Fruit fly (Drosophila melanogaster): ENCODE measurements around the gene Ranbp21.

Ranbp21 gene

DNA sequence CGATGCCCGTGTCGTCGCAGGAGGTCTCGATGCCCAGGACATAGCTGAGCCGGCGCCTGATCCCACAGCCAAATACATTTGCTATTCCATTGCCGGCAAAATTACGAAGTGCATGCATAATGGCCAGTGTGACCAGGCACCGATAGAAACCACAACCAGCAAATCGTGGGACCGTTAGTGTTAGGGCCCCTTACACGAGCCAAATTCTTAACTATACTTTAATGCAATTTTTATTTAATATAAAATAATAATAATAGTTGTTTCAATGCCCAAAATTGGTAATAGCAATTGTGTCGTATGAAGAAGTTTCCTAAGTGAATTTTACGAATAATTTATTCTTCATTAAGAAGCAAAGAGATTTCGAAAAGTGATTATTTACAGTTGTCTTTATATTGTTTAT lies 49.5 kb upstream of the Ranbp21 start, which contains the start of gene Tcs4 (continued):
- TF ChIP-seq zen (tag; optimal IDR thresholded peaks at IDR 0.05) (peak; percentile 22), CG16779 (GFP tag; IDR thresholded peaks at IDR 0.05) (no peak), Deaf1 (tag; optimal IDR thresholded peaks at IDR 0.05) (no peak), CG13775 (GFP tag; optimal IDR thresholded peaks at IDR 0.05) (peak; percentile 22), ATbp (GFP tag; optimal IDR thresholded peaks at IDR 0.05) (no peak), Scr (GFP tag; IDR thresholded peaks at IDR 0.05; ENCODE audit: partially characterized antibody) (peak; percentile 59), peb (GFP tag; IDR thresholded peaks at IDR 0.05) (no peak), CG10959 (GFP tag; IDR thresholded peaks at IDR 0.05) (no peak), lbe (GFP tag; optimal IDR thresholded peaks at IDR 0.05) (peak; percentile 1), Blimp-1 (GFP tag; optimal IDR thresholded peaks at IDR 0.05) (no peak), mld (GFP tag; IDR thresholded peaks at IDR 0.05; ENCODE audit: partially characterized antibody) (no peak), CG15479 (GFP tag; optimal IDR thresholded peaks at IDR 0.05) (no peak), slou (GFP tag; optimal IDR thresholded peaks at IDR 0.05) (no peak), Opbp (GFP tag; IDR thresholded peaks at IDR 0.05; ENCODE audit: partially characterized antibody) (peak; percentile 58; the same call in 2 of the 3 replicates), CG31441 (GFP tag; IDR thresholded peaks at IDR 0.05) (0 out of 2 replicates have a peak, but pooled peaks have one; percentile 22), BEAF-32 (GFP tag; optimal IDR thresholded peaks at IDR 0.05) (peak; percentile 8), pzg (GFP tag; optimal IDR thresholded peaks at IDR 0.05) (peak; percentile 43), CG18599 (GFP tag; optimal IDR thresholded peaks at IDR 0.05) (no peak), Xbp1 (GFP tag; optimal IDR thresholded peaks at IDR 0.05) (peak; percentile 42), eve (GFP tag; optimal IDR thresholded peaks at IDR 0.05) (no peak), HLH4C (GFP tag; IDR thresholded peaks at IDR 0.05; ENCODE audit: partially characterized antibody) (peak; percentile 48; the same call in 2 of the 3 replicates), Lhr (GFP tag; optimal IDR thresholded peaks at IDR 0.05) (no peak), CG16813 (GFP tag; IDR thresholded peaks at IDR 0.05; ENCODE audit: partially characterized antibody) (peak; percentile 42; the same call in 2 of the 3 replicates), dimm (GFP tag; IDR thresholded peaks at IDR 0.05) (no peak), Ptx1 (GFP tag; IDR thresholded peaks at IDR 0.05) (no peak), CG2712 (tag; optimal IDR thresholded peaks at IDR 0.05) (peak; percentile 60), CG14860 (GFP tag; IDR thresholded peaks at IDR 0.05; ENCODE audit: partially characterized antibody) (0 out of 3 replicates have a peak, but pooled peaks have one; percentile 22), CG7556 (GFP tag; optimal IDR thresholded peaks at IDR 0.05) (peak; percentile 5), Oaz (GFP tag; IDR thresholded peaks at IDR 0.05) (no peak), Sox102F (GFP tag; optimal IDR thresholded peaks at IDR 0.05) (no peak), CG14710 (tag; optimal IDR thresholded peaks at IDR 0.05) (peak; percentile 49), Dp (GFP tag; optimal IDR thresholded peaks at IDR 0.05) (peak; percentile 32), ato (GFP tag; IDR thresholded peaks at IDR 0.05; ENCODE audit: partially characterized antibody) (0 out of 2 replicates have a peak, but pooled peaks have one; percentile 26), CG12391 (tag; optimal IDR thresholded peaks at IDR 0.05) (peak; percentile 63), phol (tag; optimal IDR thresholded peaks at IDR 0.05) (peak; percentile 60), pb (GFP tag; optimal IDR thresholded peaks at IDR 0.05) (no peak), her (GFP tag; optimal IDR thresholded peaks at IDR 0.05) (no peak), gsb-n (tag; optimal IDR thresholded peaks at IDR 0.05) (no peak), gfzf (GFP tag; optimal IDR thresholded peaks at IDR 0.05) (peak; percentile 63), tin (GFP tag; optimal IDR thresholded peaks at IDR 0.05) (peak; percentile 29), CG30403 (GFP tag; optimal IDR thresholded peaks at IDR 0.05) (peak; percentile 44), bigmax (GFP tag; optimal IDR thresholded peaks at IDR 0.05) (no peak), NfI (GFP tag; optimal IDR thresholded peaks at IDR 0.05) (peak; percentile 17), Med (GFP tag) (peak; percentile 76), pum (GFP tag; optimal IDR thresholded peaks at IDR 0.05) (no peak), CG34224 (GFP tag; IDR thresholded peaks at IDR 0.05; ENCODE audit: partially characterized antibody) (peak; percentile 80), PHDP (tag; optimal IDR thresholded peaks at IDR 0.05) (peak; percentile 44), MESR4 (GFP tag; optimal IDR thresholded peaks at IDR 0.05) (peak; percentile 44), dmrt11E (tag; optimal IDR thresholded peaks at IDR 0.05) (peak; percentile 47)

Measured in whole organism, embryonic.